Fruit fly (Drosophila melanogaster): Measurements from ENCODE around the gene gny.

DNA sequence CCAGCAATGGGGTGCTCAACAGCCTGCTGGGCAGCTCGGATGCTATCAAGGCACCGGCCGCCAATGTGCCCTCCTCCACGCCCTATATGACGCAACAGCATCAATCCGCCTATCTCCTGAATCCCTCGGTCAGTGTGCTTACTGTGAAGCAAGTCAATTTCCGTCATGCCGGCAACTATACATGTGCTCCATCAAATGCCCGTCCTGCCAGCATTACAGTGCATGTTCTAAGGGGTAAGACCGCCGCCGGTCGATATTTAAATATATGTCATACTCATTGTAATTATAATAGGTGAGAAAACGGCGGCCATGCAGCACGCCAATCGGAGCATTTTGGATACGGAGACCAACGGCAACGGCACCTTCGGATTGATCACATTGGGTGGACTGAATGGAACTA is 1.3 kb upstream of the gny start:
- TF ChIP-seq CG17186 (GFP tag; optimal IDR thresholded peaks at IDR 0.05): no peak
- no peak for TF ChIP-seq ems (GFP tag; optimal IDR thresholded peaks at IDR 0.05)
- no peak for TF ChIP-seq CG6654 (GFP tag; optimal IDR thresholded peaks at IDR 0.05)
- no peak for TF ChIP-seq CG3726 (GFP tag; IDR thresholded peaks at IDR 0.05)
- no peak for TF ChIP-seq zen (tag; optimal IDR thresholded peaks at IDR 0.05)
- TF ChIP-seq Ssrp (tag; optimal IDR thresholded peaks at IDR 0.05): no peak
- TF ChIP-seq hkb (optimal IDR thresholded peaks at IDR 0.05): no peak
- TF ChIP-seq hkb (GFP tag; IDR thresholded peaks at IDR 0.05): no peak
- no peak for TF ChIP-seq CG4404 (GFP tag; IDR thresholded peaks at IDR 0.05)
- TF ChIP-seq Hr39 (optimal IDR thresholded peaks at IDR 0.05): no peak
- TF ChIP-seq CG8765 (GFP tag; IDR thresholded peaks at IDR 0.05): no peak
- TF ChIP-seq zf30C (GFP tag; optimal IDR thresholded peaks at IDR 0.05): no peak
- no peak for TF ChIP-seq NC2α (GFP tag; optimal IDR thresholded peaks at IDR 0.05)
